Fruit fly (Drosophila melanogaster): ENCODE measurements around the gene CG31178.

dm6 chr3R:21825775-21826558 is 47.6 kb upstream of the CG31178 start:
- TF ChIP-seq cnc (optimal IDR thresholded peaks at IDR 0.05), result no peak
- TF ChIP-seq CG1620 (GFP tag; optimal IDR thresholded peaks at IDR 0.05), result no peak
- TF ChIP-seq toe (GFP tag; optimal IDR thresholded peaks at IDR 0.05), result no peak
- TF ChIP-seq ovo (GFP tag; optimal IDR thresholded peaks at IDR 0.05), result no peak
- TF ChIP-seq tj (GFP tag; optimal IDR thresholded peaks at IDR 0.05), result no peak
- no peak for TF ChIP-seq CG5204 (GFP tag; optimal IDR thresholded peaks at IDR 0.05)
- TF ChIP-seq pad (GFP tag; optimal IDR thresholded peaks at IDR 0.05), result no peak
- TF ChIP-seq Hr96 (GFP tag; optimal IDR thresholded peaks at IDR 0.05), result no peak
- no peak for TF ChIP-seq kay (GFP tag; ENCODE audit: borderline replicate concordance)
- no peak for TF ChIP-seq Clk (GFP tag; optimal IDR thresholded peaks at IDR 0.05)
- no peak for TF ChIP-seq bab1 (GFP tag; optimal IDR thresholded peaks at IDR 0.05)
- no peak for TF ChIP-seq CG12768 (GFP tag; optimal IDR thresholded peaks at IDR 0.05)
- no peak for TF ChIP-seq CG11617 (GFP tag; optimal IDR thresholded peaks at IDR 0.05)
